Fruit fly (Drosophila melanogaster) whole organism, prepupa: ENCODE results near the gene Cpr65Au.
A peak's percentile ranks its signal among the peaks of the same experiment; 100 is the strongest.

ENCODE experiments used
- Blimp-1 ChIP-seq: fragments of 200-800 bp; sonication (Bioruptor generic); optimal IDR thresholded peaks from 3 replicates; lab custom pipeline; 2017; ENCODE audit warnings: missing biosample characterization, missing genetic modification characterization, mild to moderate bottlenecking, moderate library complexity, missing genetic modification reagents
- CG10669 ChIP-seq: fragments of 200-800 bp; sonication (Bioruptor generic); optimal IDR thresholded peaks from 3 replicates; lab custom pipeline; 2018; ENCODE audit warnings: missing biosample characterization, mild to moderate bottlenecking, missing genetic modification characterization, moderate library complexity
- CG11294 ChIP-seq: fragments of 200-800 bp; sonication (Bioruptor generic); IDR thresholded peaks from 2 replicates; pipeline ENCODE4 v1.3.6; 2022; ENCODE audit warnings: missing biosample characterization, missing genetic modification characterization
- CG11762 ChIP-seq: fragments of 200-800 bp; sonication (Bioruptor generic); optimal IDR thresholded peaks from 3 replicates; lab custom pipeline; 2016; ENCODE audit warnings: missing biosample characterization, missing genetic modification characterization; ENCODE audit not compliant: insufficient read depth
- CG1621 ChIP-seq: fragments of 200-800 bp; sonication (Bioruptor generic); optimal IDR thresholded peaks from 3 replicates; lab custom pipeline; 2018; ENCODE audit warnings: missing biosample characterization, mild to moderate bottlenecking, missing genetic modification characterization
- CG34406 ChIP-seq: fragments of 200-800 bp; sonication (Bioruptor generic); optimal IDR thresholded peaks from 3 replicates; lab custom pipeline; 2016; ENCODE audit warnings: missing biosample characterization, missing genetic modification characterization
- CG6276 ChIP-seq: fragments of 200-800 bp; sonication (Bioruptor generic); optimal IDR thresholded peaks from 2 replicates; lab custom pipeline; 2017; ENCODE audit warnings: missing biosample characterization, mild to moderate bottlenecking, missing genetic modification characterization
- Hr38 ChIP-seq: sonication (Bioruptor generic); optimal IDR thresholded peaks from 2 replicates; lab custom pipeline; 2016; ENCODE audit warnings: missing biosample characterization, missing genetic modification characterization
- Met ChIP-seq: fragments of 200-800 bp; sonication (Bioruptor generic); optimal IDR thresholded peaks from 3 replicates; lab custom pipeline; 2016; ENCODE audit warnings: missing biosample characterization, missing genetic modification characterization
- Smox ChIP-seq: fragments of 200-800 bp; sonication (Bioruptor generic); optimal IDR thresholded peaks from 3 replicates; lab custom pipeline; 2016; ENCODE audit warnings: missing biosample characterization, missing genetic modification characterization
- Sox102F ChIP-seq: fragments of 200-800 bp; sonication (Bioruptor generic); optimal IDR thresholded peaks from 2 replicates; lab custom pipeline; 2016; ENCODE audit warnings: missing biosample characterization, mild to moderate bottlenecking, missing genetic modification characterization
- Sox14 ChIP-seq: fragments of 200-800 bp; sonication (Bioruptor generic); optimal IDR thresholded peaks from 3 replicates; lab custom pipeline; 2016; ENCODE audit warnings: missing biosample characterization, missing genetic modification characterization
- Sox15 ChIP-seq: fragments of 200-800 bp; sonication (Bioruptor generic); optimal IDR thresholded peaks from 3 replicates; lab custom pipeline; 2016; ENCODE audit warnings: missing biosample characterization, missing genetic modification characterization
- achi ChIP-seq: fragments of 200-800 bp; sonication (Bioruptor generic); optimal IDR thresholded peaks from 3 replicates; lab custom pipeline; 2016; ENCODE audit warnings: missing biosample characterization, missing genetic modification characterization
- cyc ChIP-seq: fragments of 200-800 bp; sonication (Bioruptor generic); optimal IDR thresholded peaks from 3 replicates; lab custom pipeline; 2016; ENCODE audit warnings: missing biosample characterization, missing genetic modification characterization
- lz ChIP-seq: fragments of 200-800 bp; sonication (Bioruptor generic); optimal IDR thresholded peaks from 3 replicates; lab custom pipeline; 2016; ENCODE audit warnings: missing biosample characterization, missing genetic modification characterization
- net ChIP-seq: fragments of 200-800 bp; sonication (Bioruptor generic); optimal IDR thresholded peaks from 3 replicates; lab custom pipeline; 2016; ENCODE audit warnings: missing biosample characterization, missing genetic modification characterization
- spab ChIP-seq: fragments of 200-800 bp; sonication (Bioruptor generic); optimal IDR thresholded peaks from 2 replicates; lab custom pipeline; 2017; ENCODE audit warnings: missing biosample characterization, mild to moderate bottlenecking, missing genetic modification characterization, missing genetic modification reagents
- ss ChIP-seq, 2 experiments: fragments of 200-800 bp; sonication (Bioruptor generic); optimal IDR thresholded peaks; 2 replicates in 1 of 2; 3 replicates in 1 of 2; lab custom pipeline; 2017 to 2018; ENCODE audit warnings: mild to moderate bottlenecking in 2 of 2, missing biosample characterization in 2 of 2, missing genetic modification characterization in 2 of 2, moderate library complexity in 1 of 2
- svp ChIP-seq: fragments of 200-800 bp; sonication (Bioruptor generic); peaks from one replicate; lab custom pipeline; 2016; ENCODE audit warnings: missing biosample characterization, missing genetic modification characterization

Gene Cpr65Au

dm6 chr3L:6084446-6084845 lies 47.5 kb downstream of the Cpr65Au start (continued):
- TF ChIP-seq CG10669 (peak; percentile 19), CG11294 (no peak; the same call in 1 of the 2 replicates), Sox14 (peak; percentile 7), net (GFP tag; lab: Kevin White, UChicago) (no peak), CG34406 (GFP tag; lab: Kevin White, UChicago) (no peak), CG11762 (GFP tag; lab: Kevin White, UChicago) (no peak), cyc (GFP tag; lab: Kevin White, UChicago) (no peak), CG6276 (GFP tag; lab: Kevin White, UChicago) (peak; percentile 19), spab (no peak), Sox15 (GFP tag; lab: Kevin White, UChicago) (no peak), Blimp-1 (GFP tag; lab: Kevin White, UChicago) (no peak), Met (GFP tag; lab: Kevin White, UChicago) (no peak), ss (GFP tag; optimal IDR thresholded peaks at IDR 0.05; lab: Kevin White, UChicago) (no peak), svp (GFP tag; lab: Kevin White, UChicago) (peak; percentile 38), Sox102F (no peak), lz (GFP tag; lab: Kevin White, UChicago) (no peak), Hr38 (GFP tag; lab: Kevin White, UChicago) (no peak), Smox (GFP tag; lab: Kevin White, UChicago) (no peak)
- TF ChIP-seq, all 60 proteins: peak for 23

dm6 chr3L:6082561-6082960 lies 49.3 kb downstream of the Cpr65Au start, which contains the start of gene CG13293:
TSS of gene CG13293 (plus strand) at chr3L:6082883.
- no peak for TF ChIP-seq cyc (GFP tag; lab: Kevin White, UChicago)
- no peak for TF ChIP-seq CG1621
- peak; percentile 88 for TF ChIP-seq achi (GFP tag; lab: Kevin White, UChicago)
